Worm (Caenorhabditis elegans): ENCODE data around the gene ZK1055.6.

ce11 chrV:6611058-6611457 lies 8.7 kb upstream of the ZK1055.6 start, which contains the start of gene gon-14:
- no peak for TF ChIP-seq ceh-36 (tag; optimal IDR thresholded peaks at IDR 0.05)
- no peak for TF ChIP-seq ama-1 (optimal IDR thresholded peaks at IDR 0.05)
- no peak for TF ChIP-seq flt-1 (GFP tag; IDR thresholded peaks at IDR 0.05)
- TF ChIP-seq ceh-13 (GFP tag; optimal IDR thresholded peaks at IDR 0.05): no peak
- no peak for TF ChIP-seq sea-1 (GFP tag; conservative IDR thresholded peaks at IDR 0.05)
- no peak for TF ChIP-seq F13C5.2 (tag; optimal IDR thresholded peaks at IDR 0.05)
- TF ChIP-seq tbx-11 (GFP tag; IDR thresholded peaks at IDR 0.05): no peak
- TF ChIP-seq tra-4 (tag; optimal IDR thresholded peaks at IDR 0.05): no peak
- no peak for TF ChIP-seq aly-1 (tag; optimal IDR thresholded peaks at IDR 0.05)
